Worm (Caenorhabditis elegans) whole organism, young adult: ENCODE data around the gene W07E11.1.

Source experiments
- B0019.2 ChIP-seq: fragments of 200-800 bp; sonication (Bioruptor generic); conservative IDR thresholded peaks from 2 replicates; pipeline ENCODE4 v1.3.6; 2022; ENCODE audit warnings: missing genetic modification reagents, missing genetic modification characterization, missing compliant biosample characterization
- F23B12.7 ChIP-seq: sonication (generic microtip); optimal IDR thresholded peaks from 2 replicates; lab custom pipeline; 2017; ENCODE audit warnings: missing genetic modification characterization, mild to moderate bottlenecking, missing compliant biosample characterization, antibody characterized with exemption, moderate library complexity; ENCODE audit not compliant: insufficient read depth
- F37B4.10 ChIP-seq: fragments of 200-800 bp; sonication (Bioruptor generic); IDR thresholded peaks from 2 replicates; pipeline ENCODE4 v1.3.6; 2022; ENCODE audit warnings: missing genetic modification characterization, missing compliant biosample characterization
- F39B2.1 ChIP-seq: fragments of 200-800 bp; sonication (Bioruptor generic); IDR thresholded peaks from 2 replicates; pipeline ENCODE4 v1.3.6; 2022; ENCODE audit warnings: missing genetic modification reagents, missing genetic modification characterization, missing compliant biosample characterization
- F52B5.7 ChIP-seq: sonication (generic microtip); optimal IDR thresholded peaks from 2 replicates; lab custom pipeline; 2016; ENCODE audit warnings: mild to moderate bottlenecking, missing genetic modification characterization, missing compliant biosample characterization
- F57C9.4 ChIP-seq: sonication (generic microtip); optimal IDR thresholded peaks from 2 replicates; lab custom pipeline; 2017; ENCODE audit warnings: mild to moderate bottlenecking, missing genetic modification characterization, missing compliant biosample characterization
- K11D2.4 ChIP-seq: fragments of 200-800 bp; sonication (Bioruptor generic); IDR thresholded peaks from 2 replicates; pipeline ENCODE4 v1.3.6; 2022; ENCODE audit warnings: missing genetic modification reagents, missing genetic modification characterization, missing compliant biosample characterization
- T26A5.8 ChIP-seq: sonication (generic microtip); optimal IDR thresholded peaks from 2 replicates; lab custom pipeline; 2016; ENCODE audit warnings: missing genetic modification characterization, missing compliant biosample characterization
- Y53F4B.3 ChIP-seq: fragments of 200-800 bp; sonication (Bioruptor generic); IDR thresholded peaks from 2 replicates; pipeline ENCODE4 v1.3.6; 2022; ENCODE audit warnings: missing genetic modification reagents, missing genetic modification characterization, missing compliant biosample characterization
- Y56A3A.18 ChIP-seq: fragments of 200-800 bp; sonication (Bioruptor generic); IDR thresholded peaks from 2 replicates; pipeline ENCODE4 v1.3.6; 2022; ENCODE audit warnings: missing genetic modification reagents, missing genetic modification characterization, missing compliant biosample characterization
- Y95B8A.8 ChIP-seq: fragments of 200-800 bp; sonication (Bioruptor generic); IDR thresholded peaks from 2 replicates; pipeline ENCODE4 v1.3.6; 2022; ENCODE audit warnings: missing genetic modification reagents, missing genetic modification characterization, missing compliant biosample characterization
- aptf-3 ChIP-seq: fragments of 200-800 bp; sonication (Bioruptor generic); IDR thresholded peaks from 2 replicates; pipeline ENCODE4 v1.3.6; 2022; ENCODE audit warnings: missing genetic modification characterization, missing compliant biosample characterization
- atf-7 ChIP-seq: sonication (generic microtip); optimal IDR thresholded peaks from 2 replicates; lab custom pipeline; 2017; ENCODE audit warnings: mild to moderate bottlenecking, missing genetic modification characterization, missing compliant biosample characterization
- attf-3 ChIP-seq: fragments of 200-800 bp; sonication (Bioruptor generic); conservative IDR thresholded peaks from 2 replicates; pipeline ENCODE4 v1.3.6; 2022; ENCODE audit warnings: missing genetic modification reagents, missing genetic modification characterization, missing compliant biosample characterization
- attf-5 ChIP-seq: fragments of 200-800 bp; sonication (Bioruptor generic); optimal IDR thresholded peaks from 2 replicates; lab custom pipeline; 2018; ENCODE audit warnings: mild to moderate bottlenecking, missing genetic modification characterization, missing compliant biosample characterization
- attf-6 ChIP-seq: fragments of 200-800 bp; sonication (Bioruptor generic); IDR thresholded peaks from 2 replicates; pipeline ENCODE4 v1.3.6; 2022; ENCODE audit warnings: missing genetic modification reagents, missing genetic modification characterization, missing compliant biosample characterization
- ccch-3 ChIP-seq: fragments of 200-800 bp; sonication (Bioruptor generic); optimal IDR thresholded peaks from 2 replicates; lab custom pipeline; 2018; ENCODE audit warnings: mild to moderate bottlenecking, missing genetic modification characterization, missing compliant biosample characterization
- ceh-27 ChIP-seq: fragments of 200-800 bp; sonication (Bioruptor generic); optimal IDR thresholded peaks from 2 replicates; lab custom pipeline; 2018; ENCODE audit warnings: mild to moderate bottlenecking, missing genetic modification characterization, moderate library complexity, missing compliant biosample characterization
- dpff-1 ChIP-seq: sonication (generic microtip); optimal IDR thresholded peaks from 2 replicates; lab custom pipeline; 2017; ENCODE audit warnings: mild to moderate bottlenecking, missing genetic modification characterization, missing compliant biosample characterization
- egl-18 ChIP-seq: fragments of 200-800 bp; sonication (Bioruptor generic); IDR thresholded peaks from 2 replicates; pipeline ENCODE4 v1.3.6; 2022; ENCODE audit warnings: missing genetic modification reagents, missing genetic modification characterization, missing compliant biosample characterization
- egl-44 ChIP-seq: fragments of 200-800 bp; sonication (Bioruptor generic); IDR thresholded peaks from 2 replicates; pipeline ENCODE4 v1.3.6; 2022; ENCODE audit warnings: missing genetic modification reagents, missing genetic modification characterization, missing compliant biosample characterization
- gei-17 ChIP-seq: fragments of 200-800 bp; sonication (Bioruptor generic); optimal IDR thresholded peaks from 2 replicates; lab custom pipeline; 2018; ENCODE audit warnings: mild to moderate bottlenecking, missing genetic modification characterization, missing compliant biosample characterization
- hmg-1.2 ChIP-seq: fragments of 200-800 bp; sonication (Bioruptor generic); IDR thresholded peaks from 2 replicates; pipeline ENCODE4 v1.3.6; 2022; ENCODE audit warnings: missing genetic modification reagents, missing genetic modification characterization, missing compliant biosample characterization
- hrde-1 ChIP-seq: sonication (generic microtip); optimal IDR thresholded peaks from 2 replicates; lab custom pipeline; 2016; ENCODE audit warnings: missing genetic modification characterization, mild to moderate bottlenecking, missing compliant biosample characterization, moderate library complexity, missing genotype, missing genetic modification reagents, borderline replicate concordance
- hsf-1 ChIP-seq: fragments of 200-800 bp; sonication (Bioruptor generic); IDR thresholded peaks from 2 replicates; pipeline ENCODE4 v1.3.6; 2022; ENCODE audit warnings: missing genetic modification reagents, missing genetic modification characterization, missing compliant biosample characterization
- lin-26 ChIP-seq: fragments of 200-800 bp; sonication (Bioruptor generic); IDR thresholded peaks from 2 replicates; pipeline ENCODE4 v1.3.6; 2022; ENCODE audit warnings: missing genetic modification reagents, missing genetic modification characterization, missing compliant biosample characterization
- madf-8 ChIP-seq: fragments of 200-800 bp; sonication (Bioruptor generic); conservative IDR thresholded peaks from 2 replicates; pipeline ENCODE4 v1.3.6; 2022; ENCODE audit warnings: missing genetic modification reagents, missing genetic modification characterization, missing compliant biosample characterization
- mcd-1 ChIP-seq: fragments of 200-800 bp; sonication (Bioruptor generic); IDR thresholded peaks from 2 replicates; pipeline ENCODE4 v1.3.6; 2022; ENCODE audit warnings: missing genetic modification reagents, missing genetic modification characterization, missing compliant biosample characterization
- mxl-1 ChIP-seq: sonication (generic microtip); optimal IDR thresholded peaks from 2 replicates; lab custom pipeline; 2016; ENCODE audit warnings: missing genetic modification characterization, missing compliant biosample characterization
- nfyb-1 ChIP-seq: fragments of 200-800 bp; sonication (Bioruptor generic); IDR thresholded peaks from 2 replicates; pipeline ENCODE4 v1.3.6; 2022; ENCODE audit warnings: missing genetic modification reagents, missing genetic modification characterization, missing compliant biosample characterization
- nhr-179 ChIP-seq: sonication (generic microtip); optimal IDR thresholded peaks from 2 replicates; lab custom pipeline; 2016; ENCODE audit warnings: mild to moderate bottlenecking, missing genetic modification characterization, missing compliant biosample characterization
- nhr-80 ChIP-seq: sonication (generic microtip); optimal IDR thresholded peaks from 2 replicates; lab custom pipeline; 2016; ENCODE audit warnings: missing genetic modification characterization, missing compliant biosample characterization
- nhr-90 ChIP-seq: sonication (generic microtip); optimal IDR thresholded peaks from 2 replicates; lab custom pipeline; 2016; ENCODE audit warnings: missing genotype, mild to moderate bottlenecking, missing genetic modification characterization, missing compliant biosample characterization
- rcor-1 ChIP-seq: fragments of 200-800 bp; sonication (Bioruptor generic); IDR thresholded peaks from 2 replicates; pipeline ENCODE4 v1.3.6; 2022; ENCODE audit warnings: missing genetic modification reagents, missing genetic modification characterization, missing compliant biosample characterization
- rec-8 ChIP-seq, 2 experiments: sonication (generic microtip); optimal IDR thresholded peaks; 2 replicates each; lab custom pipeline; 2016; ENCODE audit warnings: mild to moderate bottlenecking in 2 of 2, missing genetic modification characterization in 2 of 2, missing genetic modification reagents in 2 of 2, missing genotype in 2 of 2, missing biosample characterization in 1 of 2, missing compliant biosample characterization in 1 of 2, moderate library complexity in 1 of 2
- snpc-4 ChIP-seq, 5 experiments: fragments of 150-350 bp in 1 of 5; sonication (generic microtip) in 4 of 5; optimal IDR thresholded peaks; 2 replicates each; lab custom pipeline; 2014 to 2018; ENCODE audit warnings: missing genetic modification characterization in 5 of 5, missing biosample characterization in 3 of 5, antibody characterized with exemption in 2 of 5, mild to moderate bottlenecking in 2 of 5, missing compliant biosample characterization in 2 of 5, missing genotype in 2 of 5, moderate library complexity in 2 of 5, missing genetic modification reagents in 1 of 5
- unc-130 ChIP-seq: sonication (generic microtip); optimal IDR thresholded peaks from 2 replicates; lab custom pipeline; 2016; ENCODE audit warnings: missing genetic modification reagents, missing genetic modification characterization, missing compliant biosample characterization
- xnd-1 ChIP-seq: sonication (generic microtip); optimal IDR thresholded peaks from 2 replicates; lab custom pipeline; 2016; ENCODE audit warnings: missing genotype, missing genetic modification reagents, missing genetic modification characterization, missing compliant biosample characterization
- ztf-6 ChIP-seq: fragments of 200-800 bp; sonication (Bioruptor generic); IDR thresholded peaks from 2 replicates; pipeline ENCODE4 v1.3.6; 2022; ENCODE audit warnings: missing genetic modification reagents, missing genetic modification characterization, missing compliant biosample characterization

W07E11.1 gene

DNA sequence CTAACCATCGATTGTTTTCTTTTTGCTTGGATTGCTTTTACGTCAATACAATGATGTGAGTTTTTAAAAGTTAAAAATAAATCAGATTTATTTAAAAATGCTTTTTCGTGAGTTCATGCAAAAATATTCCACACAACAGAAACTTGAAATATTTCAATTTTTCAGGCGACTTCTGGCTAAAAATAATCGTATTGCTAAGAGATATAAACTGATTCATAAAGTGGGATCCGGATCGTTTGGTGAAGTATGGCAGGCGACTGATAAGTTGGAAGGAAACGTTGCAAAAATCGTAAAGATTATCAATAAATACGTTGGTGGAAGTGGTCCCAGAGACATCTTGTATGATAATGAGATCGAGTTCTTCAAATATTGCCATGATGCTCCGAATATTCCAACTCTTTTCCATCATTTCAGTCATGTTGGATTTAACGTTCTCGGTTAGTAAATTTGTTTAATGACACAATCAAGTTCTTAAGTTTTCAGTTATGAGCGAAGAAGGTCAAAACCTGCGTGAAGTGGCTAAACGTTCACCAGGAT lies 23.9 kb upstream of the W07E11.1 start, which contains the start of gene ZC373.3:
Gene ZC373.3, plus strand, starts transcription at position 51 of the 537 bp plus-strand sequence.
- TF ChIP-seq madf-8 (GFP tag; lab: Robert Waterston, UW) (no peak), F57C9.4 (tag; lab: Kevin White, UChicago) (no peak), xnd-1 (tag; lab: Kevin White, UChicago) (no peak), snpc-4 (GFP tag; optimal IDR thresholded peaks at IDR 0.05; lab: Kevin White, UChicago) (no peak), snpc-4 (tag; optimal IDR thresholded peaks at IDR 0.05; lab: Kevin White, UChicago) (no peak), Y53F4B.3 (GFP tag; lab: Robert Waterston, UW) (no peak), mcd-1 (GFP tag; lab: Robert Waterston, UW) (no peak)

- TF ChIP-seq attf-6 (no peak), ztf-6 (GFP tag; lab: Robert Waterston, UW) (no peak), K11D2.4 (0 out of 2 replicates have a peak, but pooled peaks have one; percentile 48)
- TF ChIP-seq, all 124 proteins: peak for 1
These were observed 16.0 kb upstream of the W07E11.1 start for ce11 chrX:10068468-10068867.

ce11 chrX:10069692-10070091 lies 14.7 kb upstream of the W07E11.1 start, which contains the start of gene mlck-1:
Gene mlck-1 (minus strand): TSS chrX:10069792.
- TF ChIP-seq rec-8 (tag; optimal IDR thresholded peaks at IDR 0.05; lab: Kevin White, UChicago) (no peak), attf-6 (no peak), nhr-80 (tag; lab: Kevin White, UChicago) (no peak), rcor-1 (GFP tag; lab: Robert Waterston, UW) (no peak), F39B2.1 (no peak), B0019.2 (no peak), gei-17 (no peak), hsf-1 (GFP tag; lab: Robert Waterston, UW) (no peak), nhr-179 (no peak), ccch-3 (GFP tag; lab: Kevin White, UChicago) (no peak), egl-44 (GFP tag; lab: Robert Waterston, UW) (no peak), nfyb-1 (GFP tag; lab: Robert Waterston, UW) (no peak), F23B12.7 (no peak), attf-3 (no peak), aptf-3 (GFP tag; lab: Robert Waterston, UW) (no peak), F37B4.10 (GFP tag; lab: Robert Waterston, UW) (no peak), F52B5.7 (tag; lab: Kevin White, UChicago) (no peak), hrde-1 (no peak), Y95B8A.8 (no peak)

DNA sequence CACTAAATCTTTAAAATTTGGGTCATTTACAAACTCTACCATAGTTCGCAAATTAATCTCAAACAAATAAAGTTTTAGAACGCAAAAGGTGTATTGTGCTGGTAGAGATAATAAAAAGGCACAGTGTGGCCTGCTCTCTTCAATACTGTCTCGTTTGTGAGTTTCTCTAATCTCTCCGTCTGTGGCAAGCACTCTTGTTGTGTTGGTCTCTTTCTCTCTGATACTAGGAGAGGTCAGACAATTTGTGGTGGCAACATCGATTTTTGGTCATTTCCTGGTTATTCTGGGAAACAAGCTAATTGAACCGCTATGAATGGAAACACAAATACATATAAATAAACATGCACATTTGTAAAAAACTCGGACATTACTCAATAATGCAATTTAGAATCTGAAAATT lies 10.2 kb upstream of the W07E11.1 start, which contains the start of gene ZC373.5:
Gene ZC373.5, minus strand, starts transcription at position 159 of the 400 bp plus-strand sequence.
- TF ChIP-seq Y53F4B.3 (GFP tag; lab: Robert Waterston, UW) (no peak), dpff-1 (no peak), nhr-80 (tag; lab: Kevin White, UChicago) (peak; percentile 83), unc-130 (GFP tag; lab: Kevin White, UChicago) (no peak), atf-7 (tag; lab: Kevin White, UChicago) (no peak), hmg-1.2 (GFP tag; lab: Robert Waterston, UW) (peak; percentile 66; the same call in 1 of the 2 replicates)
- TF ChIP-seq, all 124 proteins: peak for 2

ce11 chrX:10074988-10075387 lies 9.4 kb upstream of the W07E11.1 start, which contains the start of gene dao-4:
Gene dao-4 (plus strand): TSS chrX:10075288.
- TF ChIP-seq nhr-90 (tag; lab: Kevin White, UChicago) = no peak
- TF ChIP-seq lin-26 (GFP tag; lab: Robert Waterston, UW) = no peak
- no peak for TF ChIP-seq attf-6
- TF ChIP-seq atf-7 (tag; lab: Kevin White, UChicago) = no peak
- TF ChIP-seq F57C9.4 (tag; lab: Kevin White, UChicago) = no peak
- TF ChIP-seq egl-18 (GFP tag; lab: Robert Waterston, UW) = no peak
- TF ChIP-seq attf-5 (GFP tag; lab: Kevin White, UChicago) = no peak
- TF ChIP-seq mxl-1 (tag; lab: Kevin White, UChicago) = no peak
- no peak for TF ChIP-seq ceh-27 (GFP tag; lab: Kevin White, UChicago)
- no peak for TF ChIP-seq Y56A3A.18
- no peak for TF ChIP-seq T26A5.8 (tag; lab: Kevin White, UChicago)
- TF ChIP-seq, all 124 proteins: peak for 0
